Worm (Caenorhabditis elegans) whole organism, early embryonic: ENCODE results near the gene arr-1.

Experiments used
- B0310.2 ChIP-seq: sonication (generic microtip); optimal IDR thresholded peaks from 2 replicates; lab custom pipeline; 2016; ENCODE audit warnings: mild to moderate bottlenecking, missing genetic modification characterization, missing compliant biosample characterization
- F13C5.2 ChIP-seq: sonication (generic microtip); optimal IDR thresholded peaks from 2 replicates; lab custom pipeline; 2017; ENCODE audit warnings: mild to moderate bottlenecking, missing genetic modification characterization, inconsistent platforms, missing compliant biosample characterization
- aly-1 ChIP-seq: sonication (generic microtip); optimal IDR thresholded peaks from 2 replicates; lab custom pipeline; 2016; ENCODE audit warnings: missing genetic modification characterization, missing compliant biosample characterization
- ama-1 ChIP-seq: fragments of 150-350 bp; optimal IDR thresholded peaks from 2 replicates; lab custom pipeline; 2014
- ceh-13 ChIP-seq: fragments of 200-800 bp; sonication (Bioruptor generic); optimal IDR thresholded peaks from 2 replicates; lab custom pipeline; 2018; ENCODE audit warnings: mild to moderate bottlenecking, missing genetic modification characterization, missing compliant biosample characterization
- ceh-36 ChIP-seq: sonication (generic microtip); optimal IDR thresholded peaks from 2 replicates; lab custom pipeline; 2016; ENCODE audit warnings: missing genetic modification characterization, inconsistent platforms, missing compliant biosample characterization
- ets-7 ChIP-seq: sonication (generic microtip); optimal IDR thresholded peaks from 2 replicates; lab custom pipeline; 2016; ENCODE audit warnings: missing genotype, missing genetic modification characterization, missing compliant biosample characterization
- flt-1 ChIP-seq: fragments of 200-800 bp; sonication (Bioruptor generic); IDR thresholded peaks from 2 replicates; pipeline ENCODE4 v1.3.6; 2022; ENCODE audit warnings: missing genetic modification characterization, missing compliant biosample characterization
- hmbx-1 ChIP-seq: sonication (generic microtip); optimal IDR thresholded peaks from 2 replicates; lab custom pipeline; 2016; ENCODE audit warnings: mild to moderate bottlenecking, missing genetic modification characterization, missing compliant biosample characterization
- hmg-4 ChIP-seq: fragments of 200-800 bp; sonication (Bioruptor generic); optimal IDR thresholded peaks from 2 replicates; lab custom pipeline; 2018; ENCODE audit warnings: mild to moderate bottlenecking, missing genetic modification characterization, missing compliant biosample characterization
- hnd-1 ChIP-seq: sonication (generic microtip); optimal IDR thresholded peaks from 2 replicates; lab custom pipeline; 2016; ENCODE audit warnings: missing genetic modification characterization, missing compliant biosample characterization
- pes-1 ChIP-seq: fragments of 200-800 bp; sonication (Bioruptor generic); IDR thresholded peaks from 2 replicates; pipeline ENCODE4 v1.3.6; 2022; ENCODE audit warnings: missing genetic modification reagents, missing genetic modification characterization, missing compliant biosample characterization
- scrt-1 ChIP-seq: fragments of 200-800 bp; sonication (Bioruptor generic); IDR thresholded peaks from 2 replicates; pipeline ENCODE4 v1.3.6; 2022; ENCODE audit warnings: missing genetic modification characterization, missing compliant biosample characterization
- sea-1 ChIP-seq: fragments of 200-800 bp; sonication (Bioruptor generic); conservative IDR thresholded peaks from 2 replicates; pipeline ENCODE4 v1.3.6; 2022; ENCODE audit warnings: missing genetic modification characterization, missing compliant biosample characterization
- tbx-11 ChIP-seq: fragments of 200-800 bp; sonication (Bioruptor generic); IDR thresholded peaks from 2 replicates; pipeline ENCODE4 v1.3.6; 2022; ENCODE audit warnings: missing genetic modification characterization, missing compliant biosample characterization
- tbx-37 ChIP-seq: fragments of 200-800 bp; sonication (Bioruptor generic); conservative IDR thresholded peaks from 2 replicates; pipeline ENCODE4 v1.3.6; 2022; ENCODE audit warnings: missing genetic modification reagents, missing genetic modification characterization, missing compliant biosample characterization
- tra-4 ChIP-seq: sonication (generic microtip); optimal IDR thresholded peaks from 2 replicates; lab custom pipeline; 2017; ENCODE audit warnings: missing genetic modification characterization, missing compliant biosample characterization

arr-1 gene

ce11 chrX:974499-975235, 24.1 kb downstream of the arr-1 start, which contains the start of gene vps-45:
TSS of gene vps-45 (minus strand) at chrX:974848.
- TF ChIP-seq ceh-13 (GFP tag; lab: Kevin White, UChicago) (no peak), scrt-1 (GFP tag; lab: Robert Waterston, UW) (no peak), F13C5.2 (tag; lab: Kevin White, UChicago) (peak; percentile 7), ets-7 (tag; lab: Kevin White, UChicago) (no peak), sea-1 (GFP tag; lab: Robert Waterston, UW) (no peak), hmg-4 (GFP tag; lab: Kevin White, UChicago) (peak; percentile 45), tbx-11 (no peak), tra-4 (tag; lab: Kevin White, UChicago) (no peak), ceh-36 (tag; lab: Kevin White, UChicago) (no peak)

- TF ChIP-seq sea-1 (GFP tag; lab: Robert Waterston, UW) (no peak), B0310.2 (no peak), ama-1 (lab: Kevin White, UChicago) (no peak), hmg-4 (GFP tag; lab: Kevin White, UChicago) (no peak), flt-1 (GFP tag; lab: Robert Waterston, UW) (no peak), ceh-13 (GFP tag; lab: Kevin White, UChicago) (no peak), pes-1 (no peak)
These were observed 24.6 kb downstream of the arr-1 start for ce11 chrX:975236-975535.

- TF ChIP-seq ceh-13 (GFP tag; lab: Kevin White, UChicago), result no peak
- no peak for TF ChIP-seq F13C5.2 (tag; lab: Kevin White, UChicago)
- TF ChIP-seq ets-7 (tag; lab: Kevin White, UChicago), result no peak
- TF ChIP-seq pes-1, result no peak
- no peak for TF ChIP-seq hmbx-1 (tag; lab: Kevin White, UChicago)
- no peak for TF ChIP-seq flt-1 (GFP tag; lab: Robert Waterston, UW)
- TF ChIP-seq ama-1 (lab: Kevin White, UChicago), result no peak
- no peak for TF ChIP-seq ceh-36 (tag; lab: Kevin White, UChicago)
- TF ChIP-seq tbx-37 (GFP tag; lab: Robert Waterston, UW), result no peak
- TF ChIP-seq sea-1 (GFP tag; lab: Robert Waterston, UW), result no peak
- no peak for TF ChIP-seq tra-4 (tag; lab: Kevin White, UChicago)
- no peak for TF ChIP-seq hnd-1
- TF ChIP-seq tbx-11, result no peak
- TF ChIP-seq B0310.2, result no peak
- TF ChIP-seq scrt-1 (GFP tag; lab: Robert Waterston, UW), result no peak
- TF ChIP-seq aly-1 (tag; lab: Kevin White, UChicago), result no peak
- no peak for TF ChIP-seq hmg-4 (GFP tag; lab: Kevin White, UChicago)
These were observed 27.5 kb downstream of the arr-1 start, which contains the start of gene abhd-3.2 for ce11 chrX:977958-978686. TSS of gene abhd-3.2 (minus strand) at chrX:978008.

- TF ChIP-seq pes-1 (no peak), tbx-37 (GFP tag; lab: Robert Waterston, UW) (no peak), flt-1 (GFP tag; lab: Robert Waterston, UW) (no peak), ceh-36 (tag; lab: Kevin White, UChicago) (no peak), F13C5.2 (tag; lab: Kevin White, UChicago) (no peak), tra-4 (tag; lab: Kevin White, UChicago) (no peak), tbx-11 (no peak), ets-7 (tag; lab: Kevin White, UChicago) (no peak), aly-1 (tag; lab: Kevin White, UChicago) (no peak), hmbx-1 (tag; lab: Kevin White, UChicago) (no peak), hnd-1 (no peak), scrt-1 (GFP tag; lab: Robert Waterston, UW) (no peak), hmg-4 (GFP tag; lab: Kevin White, UChicago) (no peak)
These were observed 29.8 kb downstream of the arr-1 start, which contains the start of gene C44C1.1 for ce11 chrX:980252-981009. TSS of gene C44C1.1 (plus strand) at chrX:980776.

- TF ChIP-seq F13C5.2 (tag; lab: Kevin White, UChicago) (no peak), tbx-37 (GFP tag; lab: Robert Waterston, UW) (no peak), tbx-11 (no peak), flt-1 (GFP tag; lab: Robert Waterston, UW) (no peak), ama-1 (lab: Kevin White, UChicago) (no peak), hmbx-1 (tag; lab: Kevin White, UChicago) (no peak), aly-1 (tag; lab: Kevin White, UChicago) (no peak), ceh-13 (GFP tag; lab: Kevin White, UChicago) (no peak), hnd-1 (no peak), sea-1 (GFP tag; lab: Robert Waterston, UW) (no peak), ceh-36 (tag; lab: Kevin White, UChicago) (no peak), B0310.2 (no peak), hmg-4 (GFP tag; lab: Kevin White, UChicago) (no peak), scrt-1 (GFP tag; lab: Robert Waterston, UW) (no peak), pes-1 (no peak), tra-4 (tag; lab: Kevin White, UChicago) (no peak)
These were observed 32.0 kb downstream of the arr-1 start for ce11 chrX:982598-982997.

ce11 chrX:986463-986862, 35.9 kb downstream of the arr-1 start:
- TF ChIP-seq pes-1 (peak; percentile 34; the same call in 1 of the 2 replicates), flt-1 (GFP tag; lab: Robert Waterston, UW) (no peak), ceh-36 (tag; lab: Kevin White, UChicago) (no peak), hmg-4 (GFP tag; lab: Kevin White, UChicago) (peak; percentile 43), tra-4 (tag; lab: Kevin White, UChicago) (no peak), hnd-1 (no peak), hmbx-1 (tag; lab: Kevin White, UChicago) (no peak), tbx-11 (no peak), ceh-13 (GFP tag; lab: Kevin White, UChicago) (no peak), tbx-37 (GFP tag; lab: Robert Waterston, UW) (0 out of 2 replicates have a peak, but pooled peaks have one; percentile 5), F13C5.2 (tag; lab: Kevin White, UChicago) (no peak)
